Fruit fly (Drosophila melanogaster): ENCODE data around the gene Sfxn1-3.

Sfxn1-3 gene

DNA sequence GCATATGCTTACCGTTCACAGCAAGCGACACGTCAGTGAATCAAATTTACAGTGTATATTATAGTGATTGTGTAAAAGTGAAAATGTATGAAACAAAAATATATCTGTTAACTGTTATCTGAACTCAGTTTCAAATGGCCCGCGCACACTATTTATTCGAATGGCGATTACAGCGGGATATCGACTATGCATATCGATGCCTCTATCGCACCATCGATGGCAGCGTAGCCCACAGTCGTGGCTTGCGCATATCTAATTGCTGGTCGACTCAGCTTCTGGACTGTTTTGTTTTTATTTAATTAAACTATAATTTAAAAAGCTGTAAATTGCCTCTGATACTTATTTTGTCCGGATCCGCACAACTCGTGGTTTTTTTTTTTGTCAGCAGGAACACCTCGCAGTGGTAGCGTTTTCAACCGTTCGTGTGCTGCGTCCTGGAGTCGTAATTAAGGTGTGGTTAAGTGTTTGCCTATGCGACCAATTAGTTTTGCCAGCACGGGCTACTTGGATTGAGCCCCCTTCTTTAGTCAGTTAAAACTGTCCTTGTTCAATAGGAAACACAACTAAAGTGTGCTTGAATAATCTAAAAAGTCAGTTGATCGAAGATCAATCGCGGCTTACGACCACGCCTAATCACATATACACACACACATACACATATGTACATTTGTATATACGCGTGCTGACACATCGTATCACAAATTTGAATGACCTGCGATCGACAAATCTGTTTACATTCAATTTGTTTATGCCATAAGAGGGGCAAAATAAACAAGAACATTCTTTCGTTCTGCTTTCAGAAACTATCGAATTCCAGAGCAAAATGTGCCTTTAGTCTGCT lies 2.9 kb downstream of the Sfxn1-3 start, which contains the start of gene Cont (continued):
- TF ChIP-seq Sry-δ (GFP tag; optimal IDR thresholded peaks at IDR 0.05) (peak; percentile 95), CG13624 (GFP tag; optimal IDR thresholded peaks at IDR 0.05) (peak; percentile 59), Fer2 (tag; optimal IDR thresholded peaks at IDR 0.05) (no peak), CG32767 (GFP tag; IDR thresholded peaks at IDR 0.05) (no peak), CG12236 (GFP tag; optimal IDR thresholded peaks at IDR 0.05) (no peak), exex (tag; optimal IDR thresholded peaks at IDR 0.05) (no peak), HmgZ (tag; optimal IDR thresholded peaks at IDR 0.05) (peak; percentile 58), Fer1 (GFP tag; optimal IDR thresholded peaks at IDR 0.05) (peak; percentile 1), CG8290 (GFP tag; optimal IDR thresholded peaks at IDR 0.05) (no peak), CG8290 (tag; optimal IDR thresholded peaks at IDR 0.05) (peak in 1 of 2 experiments; percentile 71), cato (GFP tag; optimal IDR thresholded peaks at IDR 0.05; ENCODE audit: borderline replicate concordance) (no peak), CG6765 (GFP tag; optimal IDR thresholded peaks at IDR 0.05) (no peak), Bdp1 (GFP tag; optimal IDR thresholded peaks at IDR 0.05) (no peak), CG6175 (GFP tag; IDR thresholded peaks at IDR 0.05) (no peak), CG2712 (tag; optimal IDR thresholded peaks at IDR 0.05) (peak; percentile 31), HLH4C (GFP tag; IDR thresholded peaks at IDR 0.05; ENCODE audit: partially characterized antibody) (peak; percentile 93), CG11560 (tag; IDR thresholded peaks at IDR 0.05) (peak; percentile 92), Optix (GFP tag; IDR thresholded peaks at IDR 0.05) (no peak), CG1529 (GFP tag; optimal IDR thresholded peaks at IDR 0.05) (no peak), CG15479 (GFP tag; optimal IDR thresholded peaks at IDR 0.05) (peak; percentile 12), B-H2 (GFP tag; optimal IDR thresholded peaks at IDR 0.05) (peak; percentile 22), knrl (GFP tag; IDR thresholded peaks at IDR 0.05; ENCODE audit: partially characterized antibody) (peak; percentile 91), CG17328 (GFP tag; IDR thresholded peaks at IDR 0.05) (no peak), NC2β (GFP tag; optimal IDR thresholded peaks at IDR 0.05) (peak; percentile 21), Oaz (GFP tag; IDR thresholded peaks at IDR 0.05) (no peak), Sox100B (GFP tag; optimal IDR thresholded peaks at IDR 0.05) (no peak), CG4424 (GFP tag; optimal IDR thresholded peaks at IDR 0.05) (no peak), TFAM (GFP tag; optimal IDR thresholded peaks at IDR 0.05) (no peak), CG32532 (GFP tag; IDR thresholded peaks at IDR 0.05) (peak; percentile 31; the same call in 1 of the 2 replicates)

DNA sequence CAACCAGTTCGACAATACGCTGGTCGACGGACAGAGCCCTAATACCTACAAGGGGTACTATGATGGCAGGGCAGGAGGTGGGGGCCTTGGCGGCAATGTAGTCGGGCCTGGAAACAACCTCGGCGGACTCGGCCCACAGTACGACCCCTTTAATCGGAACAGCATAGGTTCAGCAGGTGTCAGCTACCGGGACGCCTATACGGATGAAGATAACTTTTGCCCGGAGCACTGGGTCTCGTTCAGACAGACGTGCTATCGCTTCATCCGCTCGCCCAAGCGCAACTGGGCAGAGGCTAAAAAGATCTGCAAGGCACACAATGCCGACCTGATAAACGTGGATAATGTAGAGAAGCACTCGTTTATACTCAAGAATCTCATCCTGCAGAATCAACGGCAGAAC lies 3.8 kb downstream of the Sfxn1-3 start:
- no peak for TF ChIP-seq ems (GFP tag; optimal IDR thresholded peaks at IDR 0.05)
- no peak for TF ChIP-seq bigmax (GFP tag; optimal IDR thresholded peaks at IDR 0.05)
- TF ChIP-seq Med (GFP tag): peak; percentile 39
- TF ChIP-seq CG1024 (GFP tag; IDR thresholded peaks at IDR 0.05): 0 out of 2 replicates have a peak, but pooled peaks have one; percentile 9

DNA sequence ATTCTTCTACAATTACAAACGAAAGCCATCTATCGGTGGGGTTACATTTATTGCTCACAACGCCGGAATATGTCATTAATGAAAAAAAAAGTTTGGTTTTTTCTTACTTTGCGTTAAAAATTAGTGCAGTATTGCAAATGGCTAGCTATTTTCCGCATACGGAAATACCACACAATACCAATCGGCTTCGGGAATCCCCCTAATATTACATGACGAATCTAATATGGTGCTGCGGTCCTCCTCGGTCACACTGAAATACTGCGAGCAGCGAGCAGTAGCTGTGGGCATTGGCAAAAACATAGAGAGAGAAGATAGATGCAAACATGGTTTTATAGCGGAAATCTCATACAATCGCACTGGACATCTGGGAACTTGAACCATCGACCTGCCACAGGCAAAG lies 9.1 kb downstream of the Sfxn1-3 start, which contains the start of gene tub:
TSS of gene tub (plus strand) at position 253 of the 400 bp plus-strand sequence.
- TF ChIP-seq CG8359 (GFP tag; optimal IDR thresholded peaks at IDR 0.05; ENCODE audit: borderline replicate concordance) (no peak), Sry-δ (GFP tag; optimal IDR thresholded peaks at IDR 0.05) (peak; percentile 51), repo (GFP tag; optimal IDR thresholded peaks at IDR 0.05) (peak; percentile 36), Dbx (GFP tag; IDR thresholded peaks at IDR 0.05) (peak; percentile 37; the same call in 1 of the 3 replicates), NfI (GFP tag; optimal IDR thresholded peaks at IDR 0.05) (peak; percentile 59), CG17802 (tag; optimal IDR thresholded peaks at IDR 0.05) (peak; percentile 80), CG2120 (GFP tag; optimal IDR thresholded peaks at IDR 0.05) (peak; percentile 65), Ravus (GFP tag; IDR thresholded peaks at IDR 0.05) (no peak), lov (optimal IDR thresholded peaks at IDR 0.05) (no peak), lov (GFP tag; IDR thresholded peaks at IDR 0.05) (no peak), pan (optimal IDR thresholded peaks at IDR 0.05) (no peak), pan (GFP tag; optimal IDR thresholded peaks at IDR 0.05 in 1 of 2, IDR thresholded peaks at IDR 0.05 in 1 of 2) (peak in 1 of 2 experiments; percentile 42), Meics (GFP tag; optimal IDR thresholded peaks at IDR 0.05) (peak; percentile 29), row (GFP tag; IDR thresholded peaks at IDR 0.05) (peak; percentile 85), CG3995 (GFP tag; optimal IDR thresholded peaks at IDR 0.05) (peak; percentile 6), Rfx (GFP tag; IDR thresholded peaks at IDR 0.05) (peak; percentile 66), HmgD (GFP tag; optimal IDR thresholded peaks at IDR 0.05) (peak; percentile 67)
